Fruit fly (Drosophila melanogaster): ENCODE measurements around the gene Nha2.

Gene Nha2

DNA sequence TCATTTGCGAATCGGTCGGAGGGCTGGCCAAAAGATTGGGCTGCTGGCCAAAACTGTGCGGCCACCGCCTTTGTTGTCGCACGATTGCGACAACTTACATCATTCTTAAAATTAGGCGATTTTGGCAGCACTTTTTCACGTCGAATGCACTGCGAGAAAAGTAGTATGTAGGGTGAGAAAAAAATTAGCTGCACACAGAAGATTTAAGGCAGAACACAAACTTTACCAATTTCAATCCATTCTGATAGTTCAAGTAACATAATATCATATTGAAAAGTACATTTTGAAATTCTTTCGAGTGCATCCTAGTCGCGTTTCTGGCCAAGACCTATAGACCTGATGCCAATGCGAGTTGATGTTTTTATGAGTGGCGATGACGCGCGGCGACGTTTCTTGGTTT is 30.2 kb upstream of the Nha2 start:
- TF ChIP-seq rgr (GFP tag; optimal IDR thresholded peaks at IDR 0.05): no peak
- peak; percentile 25 for TF ChIP-seq sv (GFP tag; optimal IDR thresholded peaks at IDR 0.05)

dm6 chr3R:23027428-23027813 is 29.1 kb upstream of the Nha2 start:
- TF ChIP-seq CG32264 (GFP tag; optimal IDR thresholded peaks at IDR 0.05) (no peak), Hr83 (GFP tag; optimal IDR thresholded peaks at IDR 0.05; ENCODE audit: poor library complexity, severe bottlenecking) (no peak), fru (GFP tag; optimal IDR thresholded peaks at IDR 0.05) (no peak), sage (GFP tag; optimal IDR thresholded peaks at IDR 0.05) (no peak), brk (GFP tag; optimal IDR thresholded peaks at IDR 0.05) (no peak), N (GFP tag; optimal IDR thresholded peaks at IDR 0.05) (no peak), HLH106 (tag; optimal IDR thresholded peaks at IDR 0.05) (no peak), Hnf4 (GFP tag; optimal IDR thresholded peaks at IDR 0.05) (no peak), Abd-B (GFP tag; optimal IDR thresholded peaks at IDR 0.05) (no peak), Dfd (GFP tag; optimal IDR thresholded peaks at IDR 0.05) (no peak), psq (GFP tag; optimal IDR thresholded peaks at IDR 0.05) (no peak), dl (GFP tag; optimal IDR thresholded peaks at IDR 0.05; ENCODE audit: insufficient read depth in 1 of 2, partially characterized antibody in 2 of 2) (no peak), Dif (GFP tag; optimal IDR thresholded peaks at IDR 0.05; ENCODE audit: partially characterized antibody) (no peak), woc (GFP tag; optimal IDR thresholded peaks at IDR 0.05) (no peak), jim (GFP tag; optimal IDR thresholded peaks at IDR 0.05) (no peak), OdsH (GFP tag; optimal IDR thresholded peaks at IDR 0.05) (no peak), dmrt93B (GFP tag; optimal IDR thresholded peaks at IDR 0.05) (no peak), foxo (GFP tag; optimal IDR thresholded peaks at IDR 0.05) (no peak), Hr78 (GFP tag; optimal IDR thresholded peaks at IDR 0.05) (no peak)

DNA sequence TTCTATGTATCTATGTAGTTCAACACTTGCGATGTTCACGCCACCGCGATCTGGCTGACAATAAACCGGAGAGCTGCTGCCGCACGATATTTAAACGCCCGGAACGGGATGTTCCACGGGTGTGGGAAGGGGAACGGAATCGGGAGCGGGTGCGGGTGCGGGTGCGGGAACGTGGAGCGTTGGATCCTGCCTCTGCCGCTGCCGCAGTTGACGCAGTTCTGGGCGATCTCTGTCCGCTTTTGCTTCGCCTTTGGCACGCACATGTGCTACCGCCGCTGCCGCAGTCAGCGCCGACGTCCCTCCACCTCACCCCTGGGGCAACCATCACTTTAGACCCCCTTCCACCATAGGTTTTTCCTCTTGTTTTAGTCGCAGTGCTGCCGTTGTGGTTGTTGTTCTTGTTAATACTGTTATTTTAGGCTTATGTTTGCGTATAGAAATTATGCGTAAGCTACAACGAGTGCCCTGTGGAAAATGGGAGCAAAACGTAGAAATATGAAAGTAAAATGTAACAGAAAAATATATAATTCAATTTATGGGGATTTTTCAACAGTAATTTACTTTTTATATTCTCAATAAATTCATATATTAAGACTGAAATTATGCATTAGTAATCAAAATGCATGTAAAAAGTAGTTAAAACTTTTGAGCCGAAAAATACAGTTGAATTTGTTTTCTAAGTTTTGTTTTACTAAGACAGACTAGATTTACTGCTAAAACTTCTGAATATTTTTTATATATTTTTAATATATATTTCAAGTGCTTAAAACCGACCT is 28.5 kb upstream of the Nha2 start, which contains the start of gene lmd:
Gene lmd, minus strand, starts transcription at position 62 of the 776 bp plus-strand sequence.
- no peak for TF ChIP-seq dl (GFP tag; optimal IDR thresholded peaks at IDR 0.05; ENCODE audit: insufficient read depth in 1 of 2, partially characterized antibody in 2 of 2)
- TF ChIP-seq Jra (GFP tag; optimal IDR thresholded peaks at IDR 0.05): no peak

DNA sequence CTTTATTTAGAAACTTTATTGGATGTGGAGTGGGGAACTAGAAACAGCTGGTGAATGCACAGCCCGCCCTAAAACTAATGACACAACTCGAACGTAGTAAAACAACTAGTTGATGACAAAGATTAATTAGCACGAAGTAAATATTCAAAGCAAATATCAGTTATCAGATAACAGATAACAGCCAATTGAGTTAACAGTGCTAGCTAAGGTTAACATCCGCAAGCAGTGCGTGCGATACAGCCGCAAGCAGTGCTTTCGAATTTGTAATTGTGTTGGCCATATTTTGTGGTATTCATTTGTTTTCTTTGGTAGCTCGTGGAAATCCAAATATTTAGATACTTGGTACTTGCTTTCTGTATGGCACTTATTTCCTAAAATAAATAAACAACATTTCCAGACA is 15.2 kb upstream of the Nha2 start:
- TF ChIP-seq usp (GFP tag; optimal IDR thresholded peaks at IDR 0.05) (no peak), Dfd (GFP tag; optimal IDR thresholded peaks at IDR 0.05) (no peak), pan (optimal IDR thresholded peaks at IDR 0.05) (no peak), sv (GFP tag; optimal IDR thresholded peaks at IDR 0.05) (no peak), GATAd (GFP tag; optimal IDR thresholded peaks at IDR 0.05) (no peak), OdsH (GFP tag; optimal IDR thresholded peaks at IDR 0.05) (no peak), dsf (GFP tag; optimal IDR thresholded peaks at IDR 0.05; ENCODE audit: borderline replicate concordance) (no peak), Rel (GFP tag; optimal IDR thresholded peaks at IDR 0.05) (no peak), Rel (tag; optimal IDR thresholded peaks at IDR 0.05) (no peak), woc (GFP tag; optimal IDR thresholded peaks at IDR 0.05) (no peak), Myc (optimal IDR thresholded peaks at IDR 0.05) (no peak), ey (GFP tag; optimal IDR thresholded peaks at IDR 0.05) (no peak)

- TF ChIP-seq Hr83 (GFP tag; optimal IDR thresholded peaks at IDR 0.05; ENCODE audit: poor library complexity, severe bottlenecking) (no peak), sage (GFP tag; optimal IDR thresholded peaks at IDR 0.05) (no peak), h (GFP tag; optimal IDR thresholded peaks at IDR 0.05) (no peak), OdsH (GFP tag; optimal IDR thresholded peaks at IDR 0.05) (no peak), CG9705 (GFP tag; optimal IDR thresholded peaks at IDR 0.05) (no peak), CG32264 (GFP tag; optimal IDR thresholded peaks at IDR 0.05) (no peak), dmrt93B (GFP tag; optimal IDR thresholded peaks at IDR 0.05) (no peak)
Measured at dm6 chr3R:23012017-23012416, 13.7 kb upstream of the Nha2 start, which contains the start of gene CG6688. Gene CG6688, plus strand, starts transcription at chr3R:23012412.

Measured in whole organism, wandering third instar larva.